Fruit fly (Drosophila melanogaster) whole organism, embryonic: ENCODE measurements around the gene Arr1.

Source experiments
- CG4328 ChIP-seq: fragments of 200-800 bp; sonication (Bioruptor generic); optimal IDR thresholded peaks from 3 replicates; lab custom pipeline; 2017; ENCODE audit warnings: missing biosample characterization, missing genetic modification reagents, missing genetic modification characterization
- CG8765 ChIP-seq: fragments of 200-800 bp; sonication (Bioruptor generic); IDR thresholded peaks from 2 replicates; pipeline ENCODE4 v1.3.6; 2022; ENCODE audit warnings: missing biosample characterization, missing genetic modification characterization
- Ptx1 ChIP-seq: fragments of 200-800 bp; sonication (Bioruptor generic); IDR thresholded peaks from 2 replicates; pipeline ENCODE4 v1.3.6; 2022; ENCODE audit warnings: missing biosample characterization, missing genetic modification characterization
- gem ChIP-seq: fragments of 200-800 bp; sonication (Bioruptor generic); optimal IDR thresholded peaks from 2 replicates; lab custom pipeline; 2019; ENCODE audit warnings: missing biosample characterization, mild to moderate bottlenecking, missing genetic modification characterization, moderate library complexity
- pros ChIP-seq: fragments of 200-800 bp; sonication (Bioruptor generic); optimal IDR thresholded peaks from 3 replicates; lab custom pipeline; 2019; ENCODE audit warnings: missing biosample characterization, mild to moderate bottlenecking, missing genetic modification characterization, moderate library complexity
- psq ChIP-seq: fragments of 200-800 bp; sonication (Bioruptor generic); optimal IDR thresholded peaks from 2 replicates; lab custom pipeline; 2017; ENCODE audit warnings: missing biosample characterization, missing genetic modification characterization
- tna ChIP-seq: fragments of 200-800 bp; sonication (Bioruptor generic); IDR thresholded peaks from 2 replicates; pipeline ENCODE4 v1.3.6; 2022; ENCODE audit warnings: missing biosample characterization, missing genetic modification characterization; ENCODE audit not compliant: partially characterized antibody

- TF ChIP-seq CG8765 (no peak), CG4328 (GFP tag; lab: Kevin White, UChicago) (no peak), gem (tag; lab: Kevin White, UChicago) (no peak), psq (GFP tag; lab: Kevin White, UChicago) (no peak), tna (no peak), Ptx1 (GFP tag; lab: Robert Waterston, UW) (no peak), pros (GFP tag; lab: Kevin White, UChicago) (no peak)
Observed at dm6 chr2L:18083956-18084355, 5.9 kb downstream of the Arr1 start, which contains the start of gene CG31741.
